Worm (Caenorhabditis elegans) whole organism, mixed stage, embryonic: ENCODE data around the gene C02F5.10.

Experiments
- M03D4.4 ChIP-seq: sonication (generic microtip); optimal IDR thresholded peaks from 2 replicates; lab custom pipeline; 2017; ENCODE audit warnings: mild to moderate bottlenecking, missing genetic modification characterization, missing compliant biosample characterization
- bed-3 ChIP-seq: fragments of 200-800 bp; sonication (Bioruptor generic); optimal IDR thresholded peaks from 3 replicates; lab custom pipeline; 2018; ENCODE audit warnings: mild to moderate bottlenecking, missing genetic modification characterization, moderate library complexity, missing compliant biosample characterization
- blmp-1 ChIP-seq: fragments of 150-350 bp; optimal IDR thresholded peaks from 2 replicates; lab custom pipeline; 2014; ENCODE audit warnings: missing biosample characterization, missing genetic modification characterization
- ceh-39 ChIP-seq: fragments of 150-350 bp; optimal IDR thresholded peaks from 2 replicates; lab custom pipeline; 2014; ENCODE audit warnings: missing biosample characterization, missing genetic modification characterization
- ceh-43 ChIP-seq: fragments of 200-800 bp; sonication (Bioruptor generic); optimal IDR thresholded peaks from 2 replicates; lab custom pipeline; 2018; ENCODE audit warnings: mild to moderate bottlenecking, missing genetic modification characterization, moderate library complexity, missing compliant biosample characterization
- ceh-83 ChIP-seq: fragments of 200-800 bp; sonication (Bioruptor generic); optimal IDR thresholded peaks from 2 replicates; lab custom pipeline; 2018; ENCODE audit warnings: mild to moderate bottlenecking, missing genetic modification characterization, missing compliant biosample characterization
- ces-1 ChIP-seq: fragments of 150-350 bp; optimal IDR thresholded peaks from 2 replicates; lab custom pipeline; 2014; ENCODE audit warnings: missing biosample characterization, missing genetic modification reagents, missing genetic modification characterization
- cnd-1 ChIP-seq: fragments of 200-800 bp; sonication (Bioruptor generic); optimal IDR thresholded peaks from 2 replicates; lab custom pipeline; 2018; ENCODE audit warnings: mild to moderate bottlenecking, missing genetic modification characterization, missing compliant biosample characterization
- drap-1 ChIP-seq: fragments of 200-800 bp; sonication (Bioruptor generic); optimal IDR thresholded peaks from 3 replicates; lab custom pipeline; 2018; ENCODE audit warnings: mild to moderate bottlenecking, missing genetic modification characterization, missing compliant biosample characterization
- elt-1 ChIP-seq: sonication (generic microtip); optimal IDR thresholded peaks from 2 replicates; lab custom pipeline; 2017; ENCODE audit warnings: missing genetic modification characterization, mild to moderate bottlenecking, missing compliant biosample characterization, antibody characterized with exemption, moderate library complexity, borderline replicate concordance; ENCODE audit not compliant: insufficient read depth
- flh-1 ChIP-seq: fragments of 200-800 bp; sonication (Bioruptor generic); optimal IDR thresholded peaks from 2 replicates; lab custom pipeline; 2018; ENCODE audit warnings: mild to moderate bottlenecking, missing genetic modification characterization, moderate library complexity, missing compliant biosample characterization
- ham-2 ChIP-seq: fragments of 200-800 bp; sonication (Bioruptor generic); optimal IDR thresholded peaks from 2 replicates; lab custom pipeline; 2018; ENCODE audit warnings: mild to moderate bottlenecking, missing genetic modification characterization, missing compliant biosample characterization
- hlh-1 ChIP-seq: fragments of 150-350 bp; optimal IDR thresholded peaks from 2 replicates; lab custom pipeline; 2014; ENCODE audit warnings: missing biosample characterization, missing genetic modification reagents, missing genetic modification characterization
- lin-13 ChIP-seq: fragments of 150-350 bp; optimal IDR thresholded peaks from 2 replicates; lab custom pipeline; 2014; ENCODE audit warnings: missing biosample characterization, missing genetic modification characterization
- lsy-2 ChIP-seq: fragments of 150-350 bp; optimal IDR thresholded peaks from 2 replicates; lab custom pipeline; 2014; ENCODE audit warnings: missing biosample characterization, missing genetic modification characterization
- mab-5 ChIP-seq: fragments of 150-350 bp; optimal IDR thresholded peaks from 2 replicates; lab custom pipeline; 2014; ENCODE audit warnings: missing biosample characterization, missing genetic modification characterization
- mep-1 ChIP-seq: fragments of 150-350 bp; optimal IDR thresholded peaks from 2 replicates; lab custom pipeline; 2017; ENCODE audit warnings: missing biosample characterization, missing genetic modification reagents, missing genetic modification characterization, inconsistent platforms
- mls-2 ChIP-seq: sonication (generic microtip); optimal IDR thresholded peaks from 2 replicates; lab custom pipeline; 2016; ENCODE audit warnings: mild to moderate bottlenecking, missing genetic modification characterization, moderate library complexity, missing compliant biosample characterization
- nhr-12 ChIP-seq: fragments of 150-350 bp; optimal IDR thresholded peaks from 2 replicates; lab custom pipeline; 2014; ENCODE audit warnings: missing biosample characterization, missing genetic modification characterization
- nhr-2 ChIP-seq: fragments of 150-350 bp; optimal IDR thresholded peaks from 2 replicates; lab custom pipeline; 2014; ENCODE audit warnings: missing biosample characterization, missing genetic modification characterization
- nhr-28 ChIP-seq: fragments of 150-350 bp; optimal IDR thresholded peaks from 2 replicates; lab custom pipeline; 2014; ENCODE audit warnings: missing biosample characterization, missing genetic modification characterization
- nhr-76 ChIP-seq: sonication (generic microtip); optimal IDR thresholded peaks from 2 replicates; lab custom pipeline; 2017; ENCODE audit warnings: missing biosample characterization, missing genetic modification characterization
- pha-4 ChIP-seq: fragments of 150-350 bp; optimal IDR thresholded peaks from 2 replicates; lab custom pipeline; 2018; ENCODE audit warnings: missing biosample characterization, missing genetic modification reagents, missing genetic modification characterization
- snpc-4 ChIP-seq: fragments of 150-350 bp; optimal IDR thresholded peaks from 2 replicates; lab custom pipeline; 2014; ENCODE audit warnings: missing biosample characterization, missing genetic modification characterization
- tbx-8 ChIP-seq: fragments of 200-800 bp; sonication (Bioruptor generic); optimal IDR thresholded peaks from 2 replicates; lab custom pipeline; 2018; ENCODE audit warnings: mild to moderate bottlenecking, missing genetic modification characterization, moderate library complexity, missing compliant biosample characterization
- unc-120 ChIP-seq: sonication (generic microtip); optimal IDR thresholded peaks from 2 replicates; lab custom pipeline; 2017; ENCODE audit warnings: missing genetic modification characterization, missing compliant biosample characterization; ENCODE audit not compliant: poor library complexity, severe bottlenecking
- unc-39 ChIP-seq: fragments of 150-350 bp; optimal IDR thresholded peaks from 2 replicates; lab custom pipeline; 2014; ENCODE audit warnings: missing biosample characterization, missing genetic modification characterization
- unc-62 ChIP-seq: fragments of 150-350 bp; optimal IDR thresholded peaks from 2 replicates; lab custom pipeline; 2014; ENCODE audit warnings: missing biosample characterization, missing genetic modification reagents, missing genetic modification characterization
- zip-8 ChIP-seq: fragments of 150-350 bp; optimal IDR thresholded peaks from 2 replicates; lab custom pipeline; 2014; ENCODE audit warnings: missing biosample characterization, missing genetic modification characterization
- ztf-11 ChIP-seq: fragments of 150-350 bp; optimal IDR thresholded peaks from 2 replicates; lab custom pipeline; 2014; ENCODE audit warnings: missing biosample characterization, missing genetic modification characterization

Gene C02F5.10

ce11 chrIII:8216224-8216623 lies 33.1 kb downstream of the C02F5.10 start, which contains the start of gene unc-86:
unc-86 (minus strand) TSS chrIII:8216336.
- TF ChIP-seq lsy-2 (tag; lab: Kevin White, UChicago) (peak; percentile 55), nhr-12 (tag; lab: Kevin White, UChicago) (no peak)

ce11 chrIII:8211562-8211961 lies 37.7 kb downstream of the C02F5.10 start:
- no peak for TF ChIP-seq ceh-43 (GFP tag; lab: Kevin White, UChicago)
- TF ChIP-seq nhr-2 (tag; lab: Kevin White, UChicago), result no peak
- no peak for TF ChIP-seq zip-8 (tag; lab: Kevin White, UChicago)
- TF ChIP-seq unc-62 (GFP tag; lab: Kevin White, UChicago), result no peak
- no peak for TF ChIP-seq lin-13 (tag; lab: Kevin White, UChicago)
- no peak for TF ChIP-seq mab-5 (tag; lab: Kevin White, UChicago)
- no peak for TF ChIP-seq snpc-4 (tag; lab: Kevin White, UChicago)
- no peak for TF ChIP-seq nhr-76
- no peak for TF ChIP-seq ces-1 (GFP tag; lab: Kevin White, UChicago)
- TF ChIP-seq elt-1, result no peak
- TF ChIP-seq ceh-83 (GFP tag; lab: Kevin White, UChicago), result no peak
- no peak for TF ChIP-seq nhr-28 (tag; lab: Kevin White, UChicago)
- TF ChIP-seq flh-1 (GFP tag; lab: Kevin White, UChicago), result no peak
- TF ChIP-seq pha-4 (tag; lab: Kevin White, UChicago), result no peak
- TF ChIP-seq unc-39 (tag; lab: Kevin White, UChicago), result no peak
- no peak for TF ChIP-seq unc-120 (tag; lab: Kevin White, UChicago)
- TF ChIP-seq cnd-1 (tag; lab: Kevin White, UChicago), result no peak

DNA sequence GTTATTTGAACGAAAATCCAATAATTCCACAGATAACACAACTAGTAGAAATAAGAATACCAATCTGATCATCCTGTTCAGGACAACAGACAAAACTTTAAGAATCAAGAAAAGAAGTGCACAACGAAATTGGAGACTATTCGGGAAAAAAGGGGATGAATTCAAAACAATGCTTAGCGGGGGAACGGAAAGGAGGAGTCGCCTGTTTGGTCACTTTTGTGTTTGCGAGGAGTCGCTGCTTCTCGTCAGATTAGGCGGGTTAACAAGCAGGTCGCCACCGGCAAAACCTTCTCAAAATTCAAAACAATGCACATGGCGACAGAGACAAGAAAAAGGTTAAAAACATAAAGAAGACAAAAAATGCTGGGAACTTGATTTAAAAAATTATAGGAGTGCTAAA lies 39.5 kb downstream of the C02F5.10 start, which contains the start of gene C30A5.10:
Gene C30A5.10 (minus strand): TSS at position 101 of the 400 bp plus-strand sequence.
- TF ChIP-seq hlh-1 (tag; lab: Kevin White, UChicago) (no peak), lin-13 (tag; lab: Kevin White, UChicago) (no peak), unc-62 (GFP tag; lab: Kevin White, UChicago) (no peak), snpc-4 (tag; lab: Kevin White, UChicago) (no peak), nhr-76 (no peak), bed-3 (no peak), ham-2 (GFP tag; lab: Kevin White, UChicago) (no peak)

ce11 chrIII:8202754-8203153 lies 46.5 kb downstream of the C02F5.10 start, which contains the start of gene snb-5:
snb-5 (plus strand) TSS chrIII:8203054.
- TF ChIP-seq flh-1 (GFP tag; lab: Kevin White, UChicago), result no peak
- TF ChIP-seq M03D4.4 (tag; lab: Kevin White, UChicago), result no peak
- no peak for TF ChIP-seq drap-1 (GFP tag; lab: Kevin White, UChicago)
- TF ChIP-seq mls-2 (tag; lab: Kevin White, UChicago), result no peak
- no peak for TF ChIP-seq nhr-2 (tag; lab: Kevin White, UChicago)
- TF ChIP-seq tbx-8, result no peak
- TF ChIP-seq ces-1 (GFP tag; lab: Kevin White, UChicago), result no peak
- TF ChIP-seq blmp-1 (tag; lab: Kevin White, UChicago), result no peak
- no peak for TF ChIP-seq ceh-83 (GFP tag; lab: Kevin White, UChicago)

DNA sequence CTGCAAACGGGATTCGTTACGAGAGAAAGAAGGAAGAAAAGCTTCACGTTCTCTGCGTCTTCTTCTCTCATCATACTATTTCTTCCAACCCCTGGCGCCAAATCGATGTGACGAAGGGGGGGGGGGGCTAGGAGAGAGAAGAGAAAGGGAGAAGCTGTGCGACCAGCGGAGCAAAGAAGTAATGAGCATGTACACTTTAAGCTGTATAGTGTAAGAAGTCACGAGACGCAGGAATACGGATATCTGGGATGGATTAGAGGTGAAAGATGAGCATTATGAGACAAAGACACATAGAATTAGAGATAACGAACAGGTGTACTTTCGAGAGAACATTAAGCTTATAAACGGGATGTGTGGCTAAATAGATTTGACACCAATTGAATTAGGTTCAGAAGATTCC lies 47.5 kb downstream of the C02F5.10 start:
- peak; percentile 83 for TF ChIP-seq unc-120 (tag; lab: Kevin White, UChicago)
- TF ChIP-seq hlh-1 (tag; lab: Kevin White, UChicago), result peak; percentile 58
- peak; percentile 21 for TF ChIP-seq mab-5 (tag; lab: Kevin White, UChicago)
- TF ChIP-seq cnd-1 (tag; lab: Kevin White, UChicago), result no peak
- peak; percentile 62 for TF ChIP-seq ces-1 (GFP tag; lab: Kevin White, UChicago)
- peak; percentile 36 for TF ChIP-seq unc-62 (GFP tag; lab: Kevin White, UChicago)

DNA sequence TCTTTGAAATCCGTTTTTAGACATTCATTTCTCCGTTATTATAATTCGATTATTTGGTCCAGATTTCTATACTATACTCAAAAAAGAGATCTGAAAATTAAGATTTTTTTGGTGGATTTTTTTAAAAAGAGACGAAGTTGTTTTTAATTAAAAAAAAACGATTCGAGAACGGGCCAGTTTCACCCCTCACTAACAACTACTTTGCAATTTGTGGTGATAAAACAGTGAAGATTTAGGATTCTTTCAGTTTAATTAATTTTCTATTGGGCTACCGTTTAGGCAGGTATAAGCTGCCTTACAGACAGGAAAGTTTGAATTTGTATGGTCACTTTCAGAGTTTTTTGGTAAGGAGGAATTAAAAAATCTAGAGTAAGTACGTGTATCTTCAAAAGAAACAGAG lies 48.2 kb downstream of the C02F5.10 start, which contains the start of gene unc-36:
Gene unc-36 (minus strand): TSS at position 101 of the 400 bp plus-strand sequence.
- no peak for TF ChIP-seq lin-13 (tag; lab: Kevin White, UChicago)
- TF ChIP-seq mep-1 (tag; lab: Kevin White, UChicago), result no peak
- no peak for TF ChIP-seq unc-62 (GFP tag; lab: Kevin White, UChicago)
- no peak for TF ChIP-seq hlh-1 (tag; lab: Kevin White, UChicago)
- no peak for TF ChIP-seq ztf-11 (tag; lab: Kevin White, UChicago)
- TF ChIP-seq nhr-2 (tag; lab: Kevin White, UChicago), result no peak
- TF ChIP-seq bed-3, result no peak
- TF ChIP-seq lsy-2 (tag; lab: Kevin White, UChicago), result no peak
- no peak for TF ChIP-seq pha-4 (tag; lab: Kevin White, UChicago)
- TF ChIP-seq M03D4.4 (tag; lab: Kevin White, UChicago), result no peak
- TF ChIP-seq ceh-39, result no peak
- no peak for TF ChIP-seq zip-8 (tag; lab: Kevin White, UChicago)
- no peak for TF ChIP-seq ceh-83 (GFP tag; lab: Kevin White, UChicago)
- no peak for TF ChIP-seq tbx-8
- no peak for TF ChIP-seq drap-1 (GFP tag; lab: Kevin White, UChicago)
- TF ChIP-seq, all 35 proteins: peak for 0
